Worm (Caenorhabditis elegans): ENCODE results near the gene otub-4.

Gene otub-4

DNA sequence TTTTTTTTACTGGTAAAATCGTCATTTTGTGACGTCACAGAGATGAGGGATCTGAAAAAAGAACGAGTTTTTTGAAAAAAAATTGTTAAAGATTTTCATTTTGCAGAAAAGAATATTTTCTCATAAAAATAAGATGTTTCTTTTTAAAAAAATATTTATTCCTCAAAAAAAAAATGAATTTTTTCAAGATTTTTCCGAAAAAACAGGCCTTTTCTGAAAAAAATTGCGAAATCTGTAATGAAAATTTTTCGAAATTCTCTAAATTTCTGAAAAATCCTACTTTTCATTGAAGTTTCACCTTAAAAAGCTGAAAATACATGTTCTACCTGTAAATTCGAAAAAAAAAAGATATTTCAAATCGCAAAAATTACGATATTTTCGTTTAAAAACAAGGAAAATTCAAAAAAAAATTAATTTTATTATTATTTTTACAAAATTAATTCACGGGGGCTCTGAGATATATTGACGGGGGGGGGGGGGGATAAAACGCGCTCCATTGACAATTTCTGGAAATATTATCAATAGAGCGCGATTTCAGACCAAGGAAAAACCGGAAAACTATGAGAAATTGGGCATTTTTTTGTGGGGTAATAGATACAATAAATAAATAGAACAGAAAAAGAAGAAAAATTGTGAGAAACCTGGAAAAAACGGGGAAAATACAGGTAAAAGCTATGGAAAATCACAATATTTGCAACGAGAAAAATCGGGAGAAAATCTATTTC, at the start of gene otub-4:
TSS of gene otub-4 (minus strand) at position 51 of the 725 bp plus-strand sequence.
- TF ChIP-seq nhr-28 (tag; optimal IDR thresholded peaks at IDR 0.05) = no peak
- no peak for TF ChIP-seq lin-32 (GFP tag; optimal IDR thresholded peaks at IDR 0.05)
- no peak for TF ChIP-seq ceh-43 (GFP tag; optimal IDR thresholded peaks at IDR 0.05)
- TF ChIP-seq cnd-1 (tag; optimal IDR thresholded peaks at IDR 0.05) = no peak
- no peak for TF ChIP-seq flh-1 (GFP tag; optimal IDR thresholded peaks at IDR 0.05)
- TF ChIP-seq unc-62 (GFP tag; optimal IDR thresholded peaks at IDR 0.05) = no peak
- no peak for TF ChIP-seq ceh-83 (GFP tag; optimal IDR thresholded peaks at IDR 0.05)
- no peak for TF ChIP-seq sem-2 (GFP tag; optimal IDR thresholded peaks at IDR 0.05)
- no peak for TF ChIP-seq elt-1 (tag; optimal IDR thresholded peaks at IDR 0.05; ENCODE audit: borderline replicate concordance, insufficient read depth)
- TF ChIP-seq nhr-237 (tag; optimal IDR thresholded peaks at IDR 0.05) = no peak
- TF ChIP-seq bed-3 (GFP tag; optimal IDR thresholded peaks at IDR 0.05) = no peak
- no peak for TF ChIP-seq ztf-11 (tag; optimal IDR thresholded peaks at IDR 0.05)
- TF ChIP-seq sptf-1 (tag; optimal IDR thresholded peaks at IDR 0.05) = no peak
- TF ChIP-seq lin-13 (tag; optimal IDR thresholded peaks at IDR 0.05) = no peak
- TF ChIP-seq nhr-76 (tag; optimal IDR thresholded peaks at IDR 0.05) = no peak

DNA sequence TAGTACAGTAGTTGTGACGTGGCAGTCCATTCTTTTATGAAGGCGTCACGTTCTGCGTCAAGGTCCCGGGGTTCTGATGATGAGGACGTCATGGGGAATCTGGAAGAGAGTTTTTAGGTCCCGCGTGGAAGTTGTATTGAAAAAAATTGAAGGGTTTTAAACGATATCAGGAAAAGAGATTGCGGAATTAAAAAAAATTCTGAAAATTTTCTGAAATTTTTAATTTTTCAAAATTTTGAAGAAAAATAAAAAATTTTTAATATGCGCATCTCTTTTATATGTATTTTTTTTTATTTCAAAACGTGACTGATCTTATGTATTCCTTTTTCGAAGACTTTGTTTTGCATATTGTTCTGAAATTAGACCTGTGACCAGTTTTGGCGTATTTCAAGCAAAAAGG, 44.6 kb upstream of the otub-4 start, which contains the start of gene C04C3.6:
TSS of gene C04C3.6 (minus strand) at position 101 of the 400 bp plus-strand sequence.
- TF ChIP-seq zip-8 (tag; optimal IDR thresholded peaks at IDR 0.05) = no peak

DNA sequence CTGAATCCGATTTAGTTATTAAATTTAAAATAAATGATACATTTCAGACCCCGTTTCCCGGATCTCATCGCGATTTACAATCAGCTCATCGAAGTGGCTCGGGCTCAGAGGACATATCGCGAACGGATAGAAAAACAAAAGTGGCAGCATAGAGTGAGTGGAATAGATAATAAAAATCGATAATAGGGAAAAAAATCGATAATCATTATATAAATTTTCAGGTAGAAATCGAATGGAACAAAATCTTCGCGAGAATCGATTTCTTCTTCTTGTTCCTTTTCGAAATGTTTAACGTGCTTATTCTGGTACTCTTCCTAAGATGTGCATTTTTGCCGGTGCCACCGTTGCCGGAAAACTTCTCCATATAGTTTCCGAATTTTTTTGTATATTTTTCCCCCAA, 40.8 kb upstream of the otub-4 start:
- TF ChIP-seq elt-3 (tag; optimal IDR thresholded peaks at IDR 0.05) (no peak), ceh-83 (GFP tag; optimal IDR thresholded peaks at IDR 0.05) (no peak), nhr-237 (tag; optimal IDR thresholded peaks at IDR 0.05) (no peak), snpc-4 (tag; optimal IDR thresholded peaks at IDR 0.05) (no peak), ceh-43 (GFP tag; optimal IDR thresholded peaks at IDR 0.05) (no peak), sem-2 (GFP tag; optimal IDR thresholded peaks at IDR 0.05) (no peak), drap-1 (GFP tag; optimal IDR thresholded peaks at IDR 0.05) (no peak), flh-1 (GFP tag; optimal IDR thresholded peaks at IDR 0.05) (no peak), elt-1 (tag; optimal IDR thresholded peaks at IDR 0.05; ENCODE audit: borderline replicate concordance, insufficient read depth) (no peak), blmp-1 (tag; optimal IDR thresholded peaks at IDR 0.05) (no peak), mls-2 (tag; optimal IDR thresholded peaks at IDR 0.05) (no peak)

DNA sequence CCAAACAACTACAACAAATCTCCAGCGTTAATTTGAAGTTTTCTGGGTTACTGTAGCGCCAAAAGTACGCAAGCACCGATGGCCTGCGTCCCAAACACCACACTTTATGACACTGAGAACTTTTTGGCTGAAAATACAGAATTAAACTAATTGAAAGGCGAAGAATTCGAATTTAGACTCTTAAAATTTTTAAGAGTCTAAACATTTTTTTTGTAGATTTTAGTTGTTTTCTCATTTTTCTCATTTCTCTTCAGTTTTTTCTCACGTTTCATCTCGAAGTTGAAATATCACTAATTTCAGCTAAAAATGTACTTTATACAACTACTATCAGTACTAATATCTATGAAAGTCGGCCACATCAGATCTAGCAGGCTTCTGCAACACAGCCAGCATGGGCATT, 37.5 kb upstream of the otub-4 start, which contains the start of gene lgc-9:
TSS of gene lgc-9 (plus strand) at position 301 of the 400 bp plus-strand sequence.
- TF ChIP-seq zip-8 (tag; optimal IDR thresholded peaks at IDR 0.05) = no peak
- TF ChIP-seq snpc-4 (tag; optimal IDR thresholded peaks at IDR 0.05) = no peak
- TF ChIP-seq ham-2 (GFP tag; optimal IDR thresholded peaks at IDR 0.05) = no peak
- TF ChIP-seq bed-3 (GFP tag; optimal IDR thresholded peaks at IDR 0.05) = no peak
- TF ChIP-seq hlh-1 (tag; optimal IDR thresholded peaks at IDR 0.05) = no peak
- no peak for TF ChIP-seq sem-2 (GFP tag; optimal IDR thresholded peaks at IDR 0.05)
- TF ChIP-seq mls-2 (tag; optimal IDR thresholded peaks at IDR 0.05) = no peak
- TF ChIP-seq elt-3 (tag; optimal IDR thresholded peaks at IDR 0.05) = no peak
- TF ChIP-seq unc-62 (GFP tag; optimal IDR thresholded peaks at IDR 0.05) = no peak
- TF ChIP-seq nhr-12 (tag; optimal IDR thresholded peaks at IDR 0.05) = no peak
- TF ChIP-seq pha-4 (tag; optimal IDR thresholded peaks at IDR 0.05) = no peak
- TF ChIP-seq cnd-1 (tag; optimal IDR thresholded peaks at IDR 0.05) = no peak
- TF ChIP-seq lin-13 (tag; optimal IDR thresholded peaks at IDR 0.05) = no peak

DNA sequence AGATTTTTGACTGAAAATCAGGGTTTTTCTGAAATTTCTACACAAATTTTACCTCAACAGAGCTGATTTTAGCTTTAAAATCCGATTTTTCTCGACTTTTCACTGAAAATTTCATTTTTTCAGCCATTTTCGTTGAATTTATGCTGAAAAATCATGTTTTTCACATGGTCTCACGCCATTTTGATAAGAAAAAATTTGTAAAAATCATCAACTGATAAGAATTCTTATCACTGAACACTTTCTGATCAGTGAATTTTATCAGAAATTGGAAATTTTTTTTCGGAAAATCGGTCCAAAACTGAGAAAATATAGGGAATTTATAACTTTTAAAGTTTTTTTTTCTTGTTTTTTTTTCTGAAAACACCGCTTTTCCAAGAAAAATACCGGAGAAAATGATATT, 23.0 kb upstream of the otub-4 start:
- TF ChIP-seq drap-1 (GFP tag; optimal IDR thresholded peaks at IDR 0.05) = no peak
- TF ChIP-seq mep-1 (tag; optimal IDR thresholded peaks at IDR 0.05) = no peak

DNA sequence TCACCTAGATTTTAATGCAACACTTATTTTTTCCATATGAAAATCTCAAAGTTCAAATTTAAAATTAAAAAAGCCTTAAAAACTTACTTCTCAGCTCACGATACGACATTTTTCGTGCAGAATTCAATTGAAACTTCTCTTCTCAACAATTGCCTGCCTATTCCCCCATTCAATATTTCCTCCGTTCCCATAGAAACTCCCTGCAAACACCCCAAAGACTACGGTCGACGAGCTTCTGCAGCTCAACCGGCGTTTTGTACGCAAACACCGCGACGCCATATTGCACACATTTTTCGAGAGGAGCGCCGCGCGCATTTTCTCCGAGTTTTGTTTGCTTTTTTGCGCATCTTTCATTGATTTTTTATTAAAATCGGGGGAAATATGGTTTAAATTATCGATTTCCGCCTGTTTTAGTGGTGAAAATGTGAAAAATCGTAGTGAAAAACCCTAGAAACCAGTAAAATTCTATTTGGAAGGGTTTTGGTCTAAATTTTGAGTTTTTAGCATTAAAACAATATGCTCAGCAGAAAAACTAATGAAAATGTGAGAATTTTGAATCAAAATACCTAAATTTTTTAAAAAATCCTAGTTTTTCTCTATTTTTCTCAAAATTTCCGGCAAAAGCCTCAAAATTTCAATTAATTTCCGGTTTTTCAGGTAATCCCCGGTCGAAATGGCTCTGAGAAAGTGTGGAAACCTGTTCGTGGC, 21.2 kb upstream of the otub-4 start, which contains the start of the genes dyf-3 and pdhb-1:
TSS of gene dyf-3 (minus strand) at position 217 of the 708 bp plus-strand sequence.
TSS of gene pdhb-1 (plus strand) at position 658 of the 708 bp plus-strand sequence.
- TF ChIP-seq ham-2 (GFP tag; optimal IDR thresholded peaks at IDR 0.05) (peak; percentile 33), lsy-2 (tag; optimal IDR thresholded peaks at IDR 0.05) (peak; percentile 93), ceh-43 (GFP tag; optimal IDR thresholded peaks at IDR 0.05) (no peak), sptf-1 (tag; optimal IDR thresholded peaks at IDR 0.05) (peak; percentile 49), lin-13 (tag; optimal IDR thresholded peaks at IDR 0.05) (peak; percentile 21), zip-8 (tag; optimal IDR thresholded peaks at IDR 0.05) (no peak), hlh-1 (tag; optimal IDR thresholded peaks at IDR 0.05) (no peak), drap-1 (GFP tag; optimal IDR thresholded peaks at IDR 0.05) (peak; percentile 36), mep-1 (tag; optimal IDR thresholded peaks at IDR 0.05) (peak; percentile 41), flh-1 (GFP tag; optimal IDR thresholded peaks at IDR 0.05) (no peak), M03D4.4 (tag; optimal IDR thresholded peaks at IDR 0.05) (peak; percentile 35)

All from whole organism, mixed stage, embryonic.